Fruit fly (Drosophila melanogaster) whole organism, embryonic: Measurements from ENCODE around the gene mop.

Experiments
- Asciz ChIP-seq: fragments of 200-800 bp; sonication (Bioruptor generic); optimal IDR thresholded peaks from 2 replicates; lab custom pipeline; 2017; ENCODE audit warnings: missing biosample characterization, mild to moderate bottlenecking, missing genetic modification characterization, missing genetic modification reagents
- Atf3 ChIP-seq: fragments of 200-800 bp; sonication (Bioruptor generic); optimal IDR thresholded peaks from 3 replicates; lab custom pipeline; 2016; ENCODE audit warnings: missing biosample characterization, missing genetic modification characterization
- Bgb ChIP-seq: fragments of 200-800 bp; sonication (Bioruptor generic); IDR thresholded peaks from 2 replicates; pipeline ENCODE4 v1.3.6; 2022; ENCODE audit warnings: missing biosample characterization, missing genetic modification characterization; ENCODE audit not compliant: partially characterized antibody
- CG10147 ChIP-seq: fragments of 200-800 bp; sonication (Bioruptor generic); optimal IDR thresholded peaks from 2 replicates; lab custom pipeline; 2019; ENCODE audit warnings: missing biosample characterization, mild to moderate bottlenecking, missing genetic modification characterization, moderate library complexity
- CG1024 ChIP-seq: fragments of 200-800 bp; sonication (Bioruptor generic); IDR thresholded peaks from 2 replicates; pipeline ENCODE4 v1.3.6; 2022; ENCODE audit warnings: missing biosample characterization, missing genetic modification characterization
- CG10543 ChIP-seq: fragments of 200-800 bp; sonication (Bioruptor generic); optimal IDR thresholded peaks from 3 replicates; lab custom pipeline; 2017; ENCODE audit warnings: missing biosample characterization, mild to moderate bottlenecking, missing genetic modification characterization, moderate library complexity
- CG12942 ChIP-seq: fragments of 200-800 bp; sonication (Bioruptor generic); optimal IDR thresholded peaks from 3 replicates; lab custom pipeline; 2016; ENCODE audit warnings: missing biosample characterization, missing genetic modification characterization
- CG13287 ChIP-seq: fragments of 200-800 bp; sonication (Bioruptor generic); IDR thresholded peaks from 2 replicates; pipeline ENCODE4 v1.3.6; 2022; ENCODE audit warnings: missing biosample characterization, missing genetic modification characterization; ENCODE audit not compliant: partially characterized antibody
- CG13894 ChIP-seq: fragments of 200-800 bp; sonication (Bioruptor generic); optimal IDR thresholded peaks from 3 replicates; lab custom pipeline; 2018; ENCODE audit warnings: missing biosample characterization, mild to moderate bottlenecking, missing genetic modification characterization, moderate library complexity
- CG15514 ChIP-seq: fragments of 200-800 bp; sonication (Bioruptor generic); optimal IDR thresholded peaks from 3 replicates; lab custom pipeline; 2017; ENCODE audit warnings: missing biosample characterization, missing genetic modification characterization, mild to moderate bottlenecking, moderate library complexity, missing genetic modification reagents
- CG17186 ChIP-seq: fragments of 200-800 bp; sonication (Bioruptor generic); optimal IDR thresholded peaks from 3 replicates; lab custom pipeline; 2017; ENCODE audit warnings: missing biosample characterization, missing genetic modification reagents, missing genetic modification characterization
- CG17385 ChIP-seq: fragments of 200-800 bp; sonication (Bioruptor generic); optimal IDR thresholded peaks from 3 replicates; lab custom pipeline; 2018; ENCODE audit warnings: missing biosample characterization, mild to moderate bottlenecking, missing genetic modification characterization
- CG2712 ChIP-seq: fragments of 200-800 bp; optimal IDR thresholded peaks from 3 replicates; lab custom pipeline; 2019; ENCODE audit warnings: missing biosample characterization, mild to moderate bottlenecking, missing genetic modification characterization, moderate library complexity
- CG3995 ChIP-seq: fragments of 200-800 bp; sonication (Bioruptor generic); optimal IDR thresholded peaks from 3 replicates; lab custom pipeline; 2016; ENCODE audit warnings: missing biosample characterization, missing genetic modification characterization
- CG42726 ChIP-seq: fragments of 200-800 bp; sonication (Bioruptor generic); IDR thresholded peaks from 2 replicates; pipeline ENCODE4 v1.3.6; 2022; ENCODE audit warnings: missing biosample characterization, missing genetic modification characterization; ENCODE audit not compliant: partially characterized antibody
- CG4404 ChIP-seq: fragments of 200-800 bp; sonication (Bioruptor generic); IDR thresholded peaks from 2 replicates; pipeline ENCODE4 v1.3.6; 2022; ENCODE audit warnings: missing biosample characterization, missing genetic modification characterization
- CG4820 ChIP-seq: fragments of 200-800 bp; sonication (Bioruptor generic); optimal IDR thresholded peaks from 3 replicates; lab custom pipeline; 2016; ENCODE audit warnings: missing biosample characterization, missing genetic modification characterization
- CG7963 ChIP-seq: fragments of 200-800 bp; sonication (Bioruptor generic); IDR thresholded peaks from 3 replicates; pipeline ENCODE4 v1.3.6; 2022; ENCODE audit warnings: missing biosample characterization, missing genetic modification characterization; ENCODE audit not compliant: partially characterized antibody
- CG8944 ChIP-seq: fragments of 200-800 bp; sonication (Bioruptor generic); optimal IDR thresholded peaks from 3 replicates; lab custom pipeline; 2016; ENCODE audit warnings: missing biosample characterization, missing genetic modification characterization
- Ets97D ChIP-seq: fragments of 200-800 bp; sonication (Bioruptor generic); optimal IDR thresholded peaks from 3 replicates; lab custom pipeline; 2016; ENCODE audit warnings: missing biosample characterization, missing genetic modification characterization
- Hey ChIP-seq: fragments of 200-800 bp; sonication (Bioruptor generic); optimal IDR thresholded peaks from 3 replicates; lab custom pipeline; 2018; ENCODE audit warnings: missing biosample characterization, mild to moderate bottlenecking, missing genetic modification characterization
- Ptx1 ChIP-seq: fragments of 200-800 bp; sonication (Bioruptor generic); IDR thresholded peaks from 2 replicates; pipeline ENCODE4 v1.3.6; 2022; ENCODE audit warnings: missing biosample characterization, missing genetic modification characterization
- Rfx ChIP-seq: fragments of 200-800 bp; sonication (Bioruptor generic); IDR thresholded peaks from 2 replicates; pipeline ENCODE4 v1.3.6; 2022; ENCODE audit warnings: missing biosample characterization, missing genetic modification characterization
- Sox100B ChIP-seq: fragments of 200-800 bp; sonication (Bioruptor generic); optimal IDR thresholded peaks from 3 replicates; lab custom pipeline; 2018; ENCODE audit warnings: missing biosample characterization, mild to moderate bottlenecking, missing genetic modification characterization
- Taf1 ChIP-seq: fragments of 200-800 bp; sonication (Bioruptor generic); IDR thresholded peaks from 2 replicates; pipeline ENCODE4 v1.3.6; 2022; ENCODE audit warnings: missing biosample characterization, missing genetic modification characterization
- Vsx1 ChIP-seq: fragments of 200-800 bp; sonication (Bioruptor generic); optimal IDR thresholded peaks from 2 replicates; lab custom pipeline; 2017; ENCODE audit warnings: missing biosample characterization, mild to moderate bottlenecking, missing genetic modification characterization, missing genetic modification reagents
- cg ChIP-seq: fragments of 200-800 bp; sonication (Bioruptor generic); optimal IDR thresholded peaks from 3 replicates; lab custom pipeline; 2019; ENCODE audit warnings: missing biosample characterization, mild to moderate bottlenecking, missing genetic modification characterization, moderate library complexity
- chif ChIP-seq, 2 experiments: fragments of 200-800 bp; sonication (Bioruptor generic); optimal IDR thresholded peaks; 3 replicates each; lab custom pipeline; 2016; ENCODE audit warnings: missing biosample characterization in 2 of 2, missing genetic modification characterization in 2 of 2
- chm ChIP-seq: fragments of 200-800 bp; sonication (Bioruptor generic); IDR thresholded peaks from 2 replicates; pipeline ENCODE4 v1.3.6; 2022; ENCODE audit warnings: missing biosample characterization, missing genetic modification characterization
- ci ChIP-seq: fragments of 200-800 bp; sonication (Bioruptor generic); IDR thresholded peaks from 3 replicates; pipeline ENCODE4 v1.3.6; 2022; ENCODE audit warnings: missing biosample characterization, missing genetic modification characterization
- crp ChIP-seq, 2 experiments: fragments of 200-800 bp; sonication (Bioruptor generic); optimal IDR thresholded peaks; 2 replicates in 1 of 2; 3 replicates in 1 of 2; lab custom pipeline; 2017; ENCODE audit warnings: missing biosample characterization in 2 of 2, missing genetic modification characterization in 2 of 2, mild to moderate bottlenecking in 1 of 2, moderate library complexity in 1 of 2
- da ChIP-seq: fragments of 200-800 bp; sonication (Bioruptor generic); optimal IDR thresholded peaks from 2 replicates; lab custom pipeline; 2016; ENCODE audit warnings: missing biosample characterization, missing genetic modification characterization
- dpn ChIP-seq, 2 experiments: fragments of 200-800 bp; sonication (Bioruptor generic); optimal IDR thresholded peaks; 3 replicates each; lab custom pipeline; 2016; ENCODE audit warnings: missing biosample characterization in 2 of 2, missing genetic modification characterization in 2 of 2
- esg ChIP-seq: fragments of 200-800 bp; sonication (Bioruptor generic); conservative IDR thresholded peaks from 2 replicates; pipeline ENCODE4 v1.3.6; 2022; ENCODE audit warnings: missing biosample characterization, missing genetic modification characterization
- ftz-f1 ChIP-seq: fragments of 200-800 bp; sonication (Bioruptor generic); optimal IDR thresholded peaks from 2 replicates; lab custom pipeline; 2016; ENCODE audit warnings: missing biosample characterization, missing genetic modification characterization
- gcm ChIP-seq: fragments of 200-800 bp; sonication (Bioruptor generic); optimal IDR thresholded peaks from 2 replicates; lab custom pipeline; 2019; ENCODE audit warnings: missing biosample characterization, mild to moderate bottlenecking, missing genetic modification characterization, moderate library complexity
- her ChIP-seq: fragments of 200-800 bp; sonication (Bioruptor generic); optimal IDR thresholded peaks from 2 replicates; lab custom pipeline; 2016; ENCODE audit warnings: missing biosample characterization, missing genetic modification characterization
- lab ChIP-seq: fragments of 200-800 bp; sonication (Bioruptor generic); optimal IDR thresholded peaks from 3 replicates; lab custom pipeline; 2017; ENCODE audit warnings: missing biosample characterization, missing genetic modification characterization, mild to moderate bottlenecking, moderate library complexity, missing genetic modification reagents
- lov ChIP-seq, 2 experiments: fragments of 200-800 bp in 1 of 2; fragments of >200 bp in 1 of 2; sonication (Bioruptor generic) in 1 of 2; IDR thresholded peaks in 1 of 2; optimal IDR thresholded peaks in 1 of 2; 2 replicates in 1 of 2; 3 replicates in 1 of 2; pipeline versions ENCODE4 v1.3.6 to Lab custom; 2017 to 2022; ENCODE audit warnings: missing biosample characterization in 1 of 2, missing genetic modification characterization in 1 of 2
- oc ChIP-seq: fragments of 200-800 bp; sonication (Bioruptor generic); optimal IDR thresholded peaks from 2 replicates; lab custom pipeline; 2018; ENCODE audit warnings: missing biosample characterization, mild to moderate bottlenecking, missing genetic modification characterization, moderate library complexity
- pan ChIP-seq, 4 experiments: fragments of >200 bp in 3 of 4; fragments of 200-800 bp in 1 of 4; sonication (Bioruptor generic) in 1 of 4; optimal IDR thresholded peaks in 3 of 4; IDR thresholded peaks in 1 of 4; 2 replicates each; pipeline versions ENCODE4 v1.3.6 to Lab custom; 2017 to 2022; ENCODE audit warnings: missing biosample characterization in 2 of 4, missing genetic modification characterization in 2 of 4, mixed read lengths in 1 of 4
- peb ChIP-seq: fragments of 200-800 bp; sonication (Bioruptor generic); IDR thresholded peaks from 2 replicates; pipeline ENCODE4 v1.3.6; 2022; ENCODE audit warnings: missing biosample characterization, missing genetic modification characterization
- sug ChIP-seq: fragments of 200-800 bp; optimal IDR thresholded peaks from 2 replicates; lab custom pipeline; 2019; ENCODE audit warnings: missing biosample characterization, mild to moderate bottlenecking, missing genetic modification characterization, moderate library complexity
- ttk ChIP-seq: fragments of 200-800 bp; sonication (Bioruptor generic); IDR thresholded peaks from 2 replicates; pipeline ENCODE4 v2.1.2; 2022; ENCODE audit warnings: missing biosample characterization, missing genetic modification characterization
- vfl ChIP-seq: fragments of 200-800 bp; sonication (Bioruptor generic); optimal IDR thresholded peaks from 2 replicates; lab custom pipeline; 2016; ENCODE audit warnings: missing biosample characterization, missing genetic modification characterization
- z ChIP-seq: fragments of 200-800 bp; sonication (Bioruptor generic); IDR thresholded peaks from 3 replicates; pipeline ENCODE4 v1.3.6; 2022; ENCODE audit warnings: missing biosample characterization, missing genetic modification characterization
- zen ChIP-seq: fragments of 200-800 bp; sonication (Bioruptor generic); optimal IDR thresholded peaks from 3 replicates; lab custom pipeline; 2018; ENCODE audit warnings: missing biosample characterization, mild to moderate bottlenecking, missing genetic modification characterization, moderate library complexity

Gene mop

DNA sequence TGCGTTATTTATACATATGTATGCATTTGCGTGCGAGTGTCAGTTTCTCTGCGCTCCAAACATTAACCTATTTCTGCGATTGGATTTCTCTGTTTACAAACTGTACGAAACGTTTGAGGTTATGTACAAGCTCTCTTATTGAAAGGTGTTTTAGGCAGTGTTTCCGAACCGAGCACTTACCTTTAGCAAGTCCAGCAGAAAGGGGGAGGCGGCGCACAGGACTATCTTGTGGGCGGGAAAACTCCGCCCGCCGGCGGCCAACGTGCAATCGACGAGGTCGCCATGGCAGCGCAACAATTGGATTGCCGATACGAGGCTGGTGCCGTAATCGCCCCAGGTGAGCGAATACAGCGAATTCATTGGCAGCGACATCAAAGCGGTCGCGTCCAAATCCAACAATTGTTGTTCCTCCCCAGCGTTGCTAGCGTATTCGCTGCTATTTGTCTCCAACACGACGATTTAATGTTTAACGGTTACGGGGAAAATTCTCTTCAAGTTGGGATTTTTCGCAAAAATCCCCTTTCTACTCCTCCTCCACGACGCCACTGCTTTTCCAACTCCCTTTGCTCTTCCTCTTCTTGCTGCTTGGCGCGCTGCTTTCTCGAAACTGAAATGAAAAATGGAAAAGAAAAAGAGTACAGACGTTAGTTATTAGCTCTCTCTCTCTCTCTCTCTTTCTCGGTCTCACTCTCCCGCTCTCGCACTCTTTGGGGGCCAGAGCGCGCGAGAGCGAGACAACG lies 19.0 kb downstream of the mop start (continued):
- peak; percentile 75 for TF ChIP-seq chm (GFP tag; lab: Robert Waterston, UW)
- peak; percentile 64 for TF ChIP-seq CG3995 (GFP tag; lab: Kevin White, UChicago)
- peak; percentile 63 for TF ChIP-seq da (GFP tag; lab: Kevin White, UChicago)
- peak; percentile 81 for TF ChIP-seq z
- TF ChIP-seq CG15514 (GFP tag; lab: Kevin White, UChicago) = peak; percentile 78
- TF ChIP-seq CG2712 (tag; lab: Kevin White, UChicago) = peak; percentile 80
- peak; percentile 83 to 84 for TF ChIP-seq chif (GFP tag; optimal IDR thresholded peaks at IDR 0.05; lab: Kevin White, UChicago)
- peak; percentile 19 for TF ChIP-seq ftz-f1 (GFP tag; lab: Kevin White, UChicago)
- TF ChIP-seq dpn (GFP tag; optimal IDR thresholded peaks at IDR 0.05; lab: Kevin White, UChicago) = peak; percentile 90 to 92
- peak; percentile 79 for TF ChIP-seq CG1024 (GFP tag; lab: Robert Waterston, UW)
- peak; percentile 97 for TF ChIP-seq CG17385 (GFP tag; lab: Kevin White, UChicago)
- TF ChIP-seq zen (tag; lab: Kevin White, UChicago) = peak; percentile 64
- peak; percentile 96 for TF ChIP-seq ci (GFP tag; lab: Robert Waterston, UW)
- TF ChIP-seq CG42726 (GFP tag; lab: Robert Waterston, UW) = no peak
- TF ChIP-seq Taf1 (GFP tag; lab: Robert Waterston, UW) = peak; percentile 90
- peak; percentile 83 for TF ChIP-seq Atf3 (GFP tag; lab: Kevin White, UChicago)
- TF ChIP-seq CG12942 = peak; percentile 82
- no peak for TF ChIP-seq lov (optimal IDR thresholded peaks at IDR 0.05; lab: Kevin White, UChicago)
- TF ChIP-seq lov (GFP tag; IDR thresholded peaks at IDR 0.05; lab: Robert Waterston, UW) = peak; percentile 85; the same call in 2 of the 3 replicates
- peak; percentile 72 for TF ChIP-seq sug (tag; lab: Kevin White, UChicago)
- TF ChIP-seq CG4820 (GFP tag; lab: Kevin White, UChicago) = peak; percentile 84
- peak; percentile 88 for TF ChIP-seq peb (GFP tag; lab: Robert Waterston, UW)
- peak; percentile 72 for TF ChIP-seq CG10147 (GFP tag; lab: Kevin White, UChicago)
- TF ChIP-seq lab (GFP tag; lab: Kevin White, UChicago) = peak; percentile 94
- peak; percentile 87 for TF ChIP-seq esg
- peak; percentile 82 for TF ChIP-seq oc (tag; lab: Kevin White, UChicago)
- peak; percentile 91 for TF ChIP-seq CG8944 (GFP tag; lab: Kevin White, UChicago)
- 0 out of 2 replicates have a peak, but pooled peaks have one; percentile 6 for TF ChIP-seq CG13287 (GFP tag; lab: Robert Waterston, UW)
- peak; percentile 66 for TF ChIP-seq CG13894 (tag; lab: Kevin White, UChicago)
- TF ChIP-seq Rfx (GFP tag; lab: Robert Waterston, UW) = peak; percentile 96
- TF ChIP-seq crp (GFP tag; optimal IDR thresholded peaks at IDR 0.05; lab: Kevin White, UChicago) = peak in 1 of 2 experiments; percentile 50
- TF ChIP-seq CG4404 (GFP tag; lab: Robert Waterston, UW) = peak; percentile 84
- no peak for TF ChIP-seq pan (optimal IDR thresholded peaks at IDR 0.05; lab: Kevin White, UChicago)
- TF ChIP-seq pan (GFP tag; optimal IDR thresholded peaks at IDR 0.05 in 1 of 2, IDR thresholded peaks at IDR 0.05 in 1 of 2) = peak in 1 of 2 experiments; percentile 93
- TF ChIP-seq gcm (GFP tag; lab: Kevin White, UChicago) = peak; percentile 51
- TF ChIP-seq Bgb (GFP tag; lab: Robert Waterston, UW) = no peak; the same call in 1 of the 2 replicates
- peak; percentile 86 for TF ChIP-seq vfl (GFP tag; lab: Kevin White, UChicago)
- no peak for TF ChIP-seq CG7963 (GFP tag; lab: Robert Waterston, UW)
- peak; percentile 89 for TF ChIP-seq Ptx1 (GFP tag; lab: Robert Waterston, UW)
- peak; percentile 73 for TF ChIP-seq Asciz (GFP tag; lab: Kevin White, UChicago)
- TF ChIP-seq Sox100B (GFP tag; lab: Kevin White, UChicago) = peak; percentile 74
- TF ChIP-seq cg = peak; percentile 6
- TF ChIP-seq Hey (tag; lab: Kevin White, UChicago) = peak; percentile 71
- peak; percentile 73 for TF ChIP-seq CG10543 (GFP tag; lab: Kevin White, UChicago)
- TF ChIP-seq CG17186 (GFP tag; lab: Kevin White, UChicago) = peak; percentile 50
- peak; percentile 56 for TF ChIP-seq Ets97D (GFP tag; lab: Kevin White, UChicago)
- TF ChIP-seq her = peak; percentile 93
- peak; percentile 86 for TF ChIP-seq ttk (GFP tag; lab: Robert Waterston, UW)
- TF ChIP-seq Vsx1 = peak; percentile 69
